Worm (Caenorhabditis elegans) whole organism, L3 larva: Measurements from ENCODE around the gene C38C3.6.

Experiments used
- aly-2 ChIP-seq: fragments of 150-350 bp; optimal IDR thresholded peaks from 2 replicates; lab custom pipeline; 2014; ENCODE audit warnings: missing biosample characterization, missing genetic modification characterization
- ama-1 ChIP-seq: fragments of 150-350 bp; optimal IDR thresholded peaks from 2 replicates; lab custom pipeline; 2018
- ceh-28 ChIP-seq: fragments of 150-350 bp; optimal IDR thresholded peaks from 2 replicates; lab custom pipeline; 2014; ENCODE audit warnings: missing biosample characterization, missing genetic modification reagents, missing genetic modification characterization
- ceh-82 ChIP-seq: fragments of 150-350 bp; optimal IDR thresholded peaks from 2 replicates; lab custom pipeline; 2014; ENCODE audit warnings: missing biosample characterization, missing genetic modification characterization
- ceh-9 ChIP-seq: sonication (generic microtip); optimal IDR thresholded peaks from 2 replicates; lab custom pipeline; 2018; ENCODE audit warnings: missing biosample characterization, missing genetic modification characterization
- egl-27 ChIP-seq: sonication (generic microtip); optimal IDR thresholded peaks from 4 replicates; lab custom pipeline; 2017; ENCODE audit warnings: missing biosample characterization, missing genetic modification reagents, missing genetic modification characterization
- egl-5 ChIP-seq: fragments of 150-350 bp; optimal IDR thresholded peaks from 2 replicates; lab custom pipeline; 2017; ENCODE audit warnings: missing biosample characterization, missing genetic modification reagents, missing genetic modification characterization, inconsistent platforms
- elt-1 ChIP-seq: fragments of 150-350 bp; optimal IDR thresholded peaks from 2 replicates; lab custom pipeline; 2014; ENCODE audit warnings: missing biosample characterization, missing genetic modification characterization
- elt-2 ChIP-seq: sonication (generic microtip); optimal IDR thresholded peaks from 2 replicates; lab custom pipeline; 2016; ENCODE audit warnings: missing genetic modification reagents, mild to moderate bottlenecking, missing genetic modification characterization, missing compliant biosample characterization
- elt-3 ChIP-seq, 3 experiments: fragments of 150-350 bp in 1 of 3; sonication (generic microtip) in 2 of 3; optimal IDR thresholded peaks; 2 replicates in 2 of 3; 4 replicates in 1 of 3; lab custom pipeline; 2014 to 2017; ENCODE audit warnings: missing biosample characterization in 3 of 3, missing genetic modification characterization in 3 of 3
- fkh-10 ChIP-seq: sonication (generic microtip); optimal IDR thresholded peaks from 2 replicates; lab custom pipeline; 2017; ENCODE audit warnings: missing biosample characterization, missing genetic modification reagents, missing genetic modification characterization
- fos-1 ChIP-seq: fragments of 150-350 bp; optimal IDR thresholded peaks from 2 replicates; lab custom pipeline; 2014; ENCODE audit warnings: missing biosample characterization, missing genetic modification characterization
- hmg-11 ChIP-seq: sonication (generic microtip); optimal IDR thresholded peaks from 2 replicates; lab custom pipeline; 2016; ENCODE audit warnings: missing genetic modification characterization, missing compliant biosample characterization
- lin-39 ChIP-seq: fragments of 150-350 bp; optimal IDR thresholded peaks from 2 replicates; lab custom pipeline; 2018; ENCODE audit warnings: missing biosample characterization, missing genetic modification reagents, missing genetic modification characterization
- lsy-12 ChIP-seq: sonication (generic microtip); optimal IDR thresholded peaks from 2 replicates; lab custom pipeline; 2016; ENCODE audit warnings: mild to moderate bottlenecking, missing genetic modification characterization, missing compliant biosample characterization
- mdl-1 ChIP-seq: fragments of 150-350 bp; optimal IDR thresholded peaks from 2 replicates; lab custom pipeline; 2014; ENCODE audit warnings: missing biosample characterization, missing genetic modification characterization
- nfya-1 ChIP-seq: sonication (generic microtip); optimal IDR thresholded peaks from 2 replicates; lab custom pipeline; 2017; ENCODE audit warnings: missing genetic modification characterization, mild to moderate bottlenecking, missing compliant biosample characterization, antibody characterized with exemption, moderate library complexity; ENCODE audit not compliant: insufficient read depth
- nhr-11 ChIP-seq: fragments of 150-350 bp; optimal IDR thresholded peaks from 2 replicates; lab custom pipeline; 2014; ENCODE audit warnings: missing biosample characterization, missing genetic modification characterization
- nhr-12 ChIP-seq: fragments of 150-350 bp; optimal IDR thresholded peaks from 2 replicates; lab custom pipeline; 2014; ENCODE audit warnings: missing biosample characterization, missing genetic modification characterization
- nhr-25 ChIP-seq: sonication (generic microtip); optimal IDR thresholded peaks from 2 replicates; lab custom pipeline; 2017; ENCODE audit warnings: missing biosample characterization, missing genetic modification characterization
- nhr-28 ChIP-seq: fragments of 150-350 bp; optimal IDR thresholded peaks from 2 replicates; lab custom pipeline; 2014; ENCODE audit warnings: missing biosample characterization, missing genetic modification characterization
- nhr-43 ChIP-seq: sonication (generic microtip); optimal IDR thresholded peaks from 2 replicates; lab custom pipeline; 2016; ENCODE audit warnings: mild to moderate bottlenecking, missing genetic modification characterization, missing compliant biosample characterization; ENCODE audit not compliant: poor library complexity, severe bottlenecking
- nhr-67 ChIP-seq: fragments of 150-350 bp; optimal IDR thresholded peaks from 2 replicates; lab custom pipeline; 2014; ENCODE audit warnings: missing biosample characterization, missing genetic modification characterization
- nhr-76 ChIP-seq: fragments of 150-350 bp; sonication (generic microtip); optimal IDR thresholded peaks from 5 replicates; lab custom pipeline; 2014; ENCODE audit warnings: missing biosample characterization, missing genetic modification characterization
- nhr-77 ChIP-seq: fragments of 150-350 bp; optimal IDR thresholded peaks from 2 replicates; lab custom pipeline; 2014; ENCODE audit warnings: missing biosample characterization, missing genetic modification characterization
- pha-4 ChIP-seq: fragments of 150-350 bp; optimal IDR thresholded peaks from 2 replicates; lab custom pipeline; 2014; ENCODE audit warnings: missing biosample characterization, missing genetic modification reagents, missing genetic modification characterization
- pqm-1 ChIP-seq: fragments of 150-350 bp; optimal IDR thresholded peaks from 2 replicates; lab custom pipeline; 2017; ENCODE audit warnings: missing biosample characterization, missing genetic modification characterization, inconsistent platforms
- sea-2 ChIP-seq: fragments of 150-350 bp; sonication (generic microtip); optimal IDR thresholded peaks from 4 replicates; lab custom pipeline; 2014; ENCODE audit warnings: missing biosample characterization, missing genetic modification reagents, missing genetic modification characterization
- skn-1 ChIP-seq: fragments of 150-350 bp; optimal IDR thresholded peaks from 2 replicates; lab custom pipeline; 2014; ENCODE audit warnings: missing biosample characterization, missing genetic modification characterization
- snpc-4 ChIP-seq: fragments of 150-350 bp; optimal IDR thresholded peaks from 2 replicates; lab custom pipeline; 2014; ENCODE audit warnings: missing biosample characterization, missing genetic modification characterization
- tbx-2 ChIP-seq: sonication (generic microtip); optimal IDR thresholded peaks from 2 replicates; lab custom pipeline; 2016; ENCODE audit warnings: mild to moderate bottlenecking, missing genetic modification characterization, missing compliant biosample characterization
- unc-39 ChIP-seq: sonication (generic microtip); optimal IDR thresholded peaks from 4 replicates; lab custom pipeline; 2017; ENCODE audit warnings: missing biosample characterization, missing genetic modification characterization
- unc-62 ChIP-seq: fragments of 150-350 bp; sonication (generic microtip); optimal IDR thresholded peaks from 4 replicates; lab custom pipeline; 2014; ENCODE audit warnings: missing biosample characterization, missing genetic modification reagents, missing genetic modification characterization
- zag-1 ChIP-seq: fragments of 150-350 bp; optimal IDR thresholded peaks from 2 replicates; lab custom pipeline; 2014; ENCODE audit warnings: missing biosample characterization, missing genetic modification characterization

The C38C3.6 gene

DNA sequence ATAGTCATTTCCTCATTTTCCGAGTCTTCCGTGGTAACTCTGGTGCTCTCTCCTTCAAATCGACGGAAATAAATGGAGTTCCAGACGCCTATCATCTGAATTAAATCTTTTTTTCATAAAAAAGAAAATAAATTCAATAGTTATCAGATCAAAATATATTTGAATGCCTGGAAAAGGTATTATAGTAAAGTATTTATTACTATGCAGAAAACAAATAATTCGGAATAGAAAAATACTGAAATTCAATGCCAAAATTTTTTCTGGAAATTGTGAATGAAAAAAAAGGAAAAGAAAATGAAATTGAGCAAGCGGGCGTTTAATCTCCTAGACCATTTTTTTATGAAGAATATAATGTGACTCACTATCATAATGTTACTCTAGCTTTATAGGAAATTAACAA is at the start of gene C38C3.6:
C38C3.6 (minus strand) TSS at position 101 of the 400 bp plus-strand sequence.
- TF ChIP-seq nhr-12 (no peak), pqm-1 (no peak), nfya-1 (tag; lab: Kevin White, UChicago) (no peak), fkh-10 (GFP tag; lab: Kevin White, UChicago) (no peak), elt-3 (tag; optimal IDR thresholded peaks at IDR 0.05; lab: Kevin White, UChicago) (no peak), egl-27 (tag; lab: Kevin White, UChicago) (no peak), snpc-4 (tag; lab: Kevin White, UChicago) (no peak), fos-1 (tag; lab: Kevin White, UChicago) (no peak), mdl-1 (no peak), pha-4 (tag; lab: Kevin White, UChicago) (no peak), elt-2 (tag; lab: Kevin White, UChicago) (no peak), zag-1 (tag; lab: Kevin White, UChicago) (no peak), unc-39 (tag; lab: Kevin White, UChicago) (no peak), lsy-12 (no peak)
- TF ChIP-seq, all 47 proteins: peak for 0

DNA sequence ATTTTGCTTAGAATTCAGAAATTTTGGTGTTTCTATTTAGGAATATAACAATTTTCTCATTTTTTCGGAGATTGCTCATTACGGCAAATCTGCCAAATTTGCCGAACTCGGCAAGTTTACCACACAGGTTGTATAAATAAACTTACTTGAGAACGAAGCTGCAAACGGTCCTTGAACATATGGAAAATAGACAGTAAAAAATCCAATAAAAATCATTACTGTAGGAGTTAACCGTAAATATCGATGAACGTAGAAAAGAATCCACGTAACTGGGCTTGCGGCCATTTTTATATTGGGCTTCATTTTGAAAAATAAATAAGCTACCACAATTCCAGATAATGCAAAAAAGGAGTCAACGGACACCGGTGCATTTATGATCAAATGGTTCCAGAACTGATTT is 48.8 kb upstream of the C38C3.6 start:
- TF ChIP-seq nhr-43 (tag; lab: Kevin White, UChicago) = no peak
- TF ChIP-seq unc-62 (GFP tag; lab: Kevin White, UChicago) = no peak
- TF ChIP-seq aly-2 (tag; lab: Kevin White, UChicago) = no peak
- no peak for TF ChIP-seq ceh-28
- no peak for TF ChIP-seq skn-1 (tag; lab: Kevin White, UChicago)
- TF ChIP-seq fkh-10 (GFP tag; lab: Kevin White, UChicago) = no peak
- no peak for TF ChIP-seq snpc-4 (tag; lab: Kevin White, UChicago)
- TF ChIP-seq nhr-11 = no peak
- TF ChIP-seq nhr-28 (tag; lab: Kevin White, UChicago) = no peak
- no peak for TF ChIP-seq egl-27 (tag; lab: Kevin White, UChicago)
- TF ChIP-seq fos-1 (tag; lab: Kevin White, UChicago) = no peak
- TF ChIP-seq nhr-25 (tag; lab: Kevin White, UChicago) = no peak
- no peak for TF ChIP-seq tbx-2 (tag; lab: Kevin White, UChicago)
- TF ChIP-seq nhr-76 (tag; lab: Kevin White, UChicago) = no peak

DNA sequence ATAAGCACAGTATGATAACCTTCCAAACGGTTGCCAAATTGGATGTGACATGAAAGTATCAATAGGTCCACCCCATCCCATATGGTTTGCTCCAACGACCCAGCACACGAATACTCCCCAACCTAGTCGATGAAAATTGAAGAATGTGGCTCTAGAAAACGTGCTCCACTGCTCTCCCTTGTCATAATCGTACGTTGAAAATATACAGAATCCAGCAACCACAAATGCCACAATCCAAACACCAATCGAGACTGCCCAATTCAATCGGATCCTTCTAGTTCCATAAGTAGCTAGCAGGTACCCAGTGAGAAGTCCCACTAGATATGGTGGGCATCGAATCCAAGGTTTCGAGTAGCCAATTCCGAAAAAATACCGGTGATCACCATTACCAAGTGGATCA is 47.4 kb upstream of the C38C3.6 start:
- TF ChIP-seq ama-1 (no peak), sea-2 (GFP tag; lab: Kevin White, UChicago) (no peak), nhr-67 (tag; lab: Kevin White, UChicago) (no peak), nhr-11 (no peak), nhr-28 (tag; lab: Kevin White, UChicago) (no peak), elt-2 (tag; lab: Kevin White, UChicago) (no peak), nhr-77 (tag; lab: Kevin White, UChicago) (no peak), ceh-82 (no peak)
- TF ChIP-seq, all 47 proteins: peak for 0

DNA sequence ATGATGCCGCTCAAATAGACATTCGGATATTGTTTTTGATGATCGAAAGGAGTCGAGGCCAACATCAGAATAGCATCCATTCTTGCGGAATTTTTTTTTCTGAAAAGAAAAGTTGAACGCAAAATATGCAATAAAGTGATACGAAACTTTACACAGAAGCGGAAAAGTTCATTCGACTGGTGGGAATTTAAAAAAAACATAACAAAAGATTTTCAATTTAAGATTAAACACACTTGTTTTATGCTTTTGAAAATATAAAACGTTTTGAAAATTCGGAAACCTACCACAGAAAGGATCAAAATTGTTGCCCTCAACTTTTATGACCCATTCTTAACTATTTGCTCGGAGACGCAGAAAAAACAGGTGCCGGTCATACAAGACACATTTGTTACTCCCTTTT is 45.6 kb upstream of the C38C3.6 start, which contains the start of gene K02H11.9:
K02H11.9 (minus strand) TSS at position 101 of the 400 bp plus-strand sequence.
- TF ChIP-seq ama-1 = no peak

DNA sequence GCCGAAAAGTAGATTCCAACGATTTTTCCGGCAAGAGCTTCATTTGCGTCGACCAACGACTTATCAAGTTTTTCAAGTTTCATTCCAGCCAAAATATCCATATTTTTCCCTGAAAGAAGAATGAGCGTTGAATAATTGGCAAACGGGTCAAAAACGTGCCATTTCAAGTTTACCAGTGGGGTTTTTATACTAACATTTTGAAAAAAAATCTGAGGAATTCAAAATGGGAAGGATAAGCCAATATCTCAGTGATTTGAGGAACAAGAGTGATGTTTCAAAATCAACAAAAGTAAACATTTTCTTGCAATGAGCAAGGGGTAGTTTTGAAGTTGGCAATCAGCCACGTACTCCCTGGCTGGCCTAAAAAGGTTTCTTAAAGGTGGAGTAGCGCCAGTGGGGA is 42.9 kb upstream of the C38C3.6 start, which contains the start of gene trx-5:
trx-5 (minus strand) TSS at position 101 of the 400 bp plus-strand sequence.
- TF ChIP-seq lin-39 (tag; lab: Kevin White, UChicago) = no peak
- TF ChIP-seq egl-5 (tag; lab: Kevin White, UChicago) = no peak
- no peak for TF ChIP-seq unc-62 (GFP tag; lab: Kevin White, UChicago)
- TF ChIP-seq elt-1 (tag; lab: Kevin White, UChicago) = no peak
- no peak for TF ChIP-seq ceh-9
- TF ChIP-seq hmg-11 (tag; lab: Kevin White, UChicago) = no peak
- TF ChIP-seq elt-2 (tag; lab: Kevin White, UChicago) = no peak
- no peak for TF ChIP-seq nhr-76 (tag; lab: Kevin White, UChicago)
